Fruit fly (Drosophila melanogaster) whole organism, wandering third instar larva: ENCODE results near the gene CG12123.
A peak's percentile ranks its signal among the peaks of the same experiment; 100 is the strongest.

ENCODE experiments used
- Abd-B ChIP-seq: fragments of >200 bp; optimal IDR thresholded peaks from 2 replicates; lab custom pipeline; 2017; ENCODE audit warnings: missing biosample characterization, missing genetic modification characterization
- CG32264 ChIP-seq: fragments of 200-800 bp; sonication (Bioruptor generic); optimal IDR thresholded peaks from 2 replicates; lab custom pipeline; 2016; ENCODE audit warnings: missing biosample characterization, missing genetic modification characterization
- CG9705 ChIP-seq: fragments of 200-800 bp; sonication (Bioruptor generic); optimal IDR thresholded peaks from 2 replicates; lab custom pipeline; 2018; ENCODE audit warnings: missing biosample characterization, mild to moderate bottlenecking, missing genetic modification characterization
- CrebA ChIP-seq: fragments of 200-800 bp; sonication (Bioruptor generic); optimal IDR thresholded peaks from 2 replicates; lab custom pipeline; 2016; ENCODE audit warnings: missing biosample characterization, mild to moderate bottlenecking, missing genetic modification characterization, borderline replicate concordance
- Dfd ChIP-seq: fragments of >200 bp; optimal IDR thresholded peaks from 2 replicates; lab custom pipeline; 2017; ENCODE audit warnings: missing biosample characterization, missing genetic modification characterization
- Dif ChIP-seq: fragments of 200-275, 200-300 bp; sonication (Bioruptor generic); optimal IDR thresholded peaks from 2 replicates; lab custom pipeline; 2018; ENCODE audit warnings: missing biosample characterization, missing genetic modification characterization; ENCODE audit not compliant: partially characterized antibody
- GATAd ChIP-seq: sonication (Bioruptor generic); optimal IDR thresholded peaks from 2 replicates; lab custom pipeline; 2016; ENCODE audit warnings: missing biosample characterization, missing genetic modification characterization
- HLH106 ChIP-seq: fragments of 200-800 bp; optimal IDR thresholded peaks from 3 replicates; lab custom pipeline; 2019; ENCODE audit warnings: missing biosample characterization, mild to moderate bottlenecking, missing genetic modification characterization, moderate library complexity
- Hnf4 ChIP-seq: fragments of 200-800 bp; sonication (Bioruptor generic); optimal IDR thresholded peaks from 2 replicates; lab custom pipeline; 2016; ENCODE audit warnings: missing biosample characterization, mild to moderate bottlenecking, missing genetic modification characterization
- Hr78 ChIP-seq: fragments of >200 bp; optimal IDR thresholded peaks from 2 replicates; lab custom pipeline; 2017; ENCODE audit warnings: missing biosample characterization, missing genetic modification characterization
- Hr83 ChIP-seq: fragments of 200-300 bp; sonication (Bioruptor generic); optimal IDR thresholded peaks from 2 replicates; lab custom pipeline; 2016; ENCODE audit warnings: missing biosample characterization, mild to moderate bottlenecking, missing genetic modification characterization, moderate library complexity; ENCODE audit not compliant: poor library complexity, severe bottlenecking
- Jra ChIP-seq: sonication (Bioruptor generic); optimal IDR thresholded peaks from 2 replicates; lab custom pipeline; 2016; ENCODE audit warnings: missing biosample characterization, missing genetic modification characterization
- Mio ChIP-seq: sonication (Bioruptor generic); optimal IDR thresholded peaks from 2 replicates; lab custom pipeline; 2016; ENCODE audit warnings: missing biosample characterization, missing genetic modification characterization
- Myc ChIP-seq: fragments of >200 bp; optimal IDR thresholded peaks from 2 replicates; lab custom pipeline; 2017
- N ChIP-seq: fragments of >200 bp; optimal IDR thresholded peaks from 2 replicates; lab custom pipeline; 2018; ENCODE audit warnings: missing biosample characterization, missing external identifiers, missing genetic modification characterization
- OdsH ChIP-seq: fragments of 200-800 bp; sonication (Bioruptor generic); optimal IDR thresholded peaks from 2 replicates; lab custom pipeline; 2016; ENCODE audit warnings: missing biosample characterization, mild to moderate bottlenecking, missing genetic modification characterization
- Rel ChIP-seq, 2 experiments: fragments of 200-800 bp; sonication (Bioruptor generic) in 1 of 2; optimal IDR thresholded peaks; 2 replicates in 1 of 2; 3 replicates in 1 of 2; lab custom pipeline; 2016 to 2019; ENCODE audit warnings: mild to moderate bottlenecking in 2 of 2, missing biosample characterization in 2 of 2, missing genetic modification characterization in 2 of 2, moderate library complexity in 1 of 2
- Sp1 ChIP-seq: fragments of 200-800 bp; sonication (Bioruptor generic); optimal IDR thresholded peaks from 3 replicates; lab custom pipeline; 2019; ENCODE audit warnings: missing biosample characterization, mild to moderate bottlenecking, missing genetic modification characterization, moderate library complexity
- Vsx2 ChIP-seq: fragments of 200-300, 225-300 bp; sonication (Bioruptor generic); optimal IDR thresholded peaks from 2 replicates; lab custom pipeline; 2018; ENCODE audit warnings: missing biosample characterization, missing genetic modification characterization; ENCODE audit not compliant: partially characterized antibody
- br ChIP-seq: fragments of 200-800 bp; sonication (Bioruptor generic); optimal IDR thresholded peaks from 2 replicates; lab custom pipeline; 2016; ENCODE audit warnings: missing biosample characterization, missing genetic modification characterization
- brk ChIP-seq: fragments of 200-800 bp; sonication (Bioruptor generic); optimal IDR thresholded peaks from 2 replicates; lab custom pipeline; 2016; ENCODE audit warnings: missing biosample characterization, mild to moderate bottlenecking, missing genetic modification characterization
- dl ChIP-seq, 2 experiments: fragments of 175-275, 200-275 bp in 1 of 2; fragments of 200-275 bp in 1 of 2; sonication (Bioruptor generic); optimal IDR thresholded peaks; lab custom pipeline; 2018; ENCODE audit warnings: mild to moderate bottlenecking in 2 of 2, missing biosample characterization in 2 of 2, missing genetic modification characterization in 2 of 2, moderate library complexity in 2 of 2; ENCODE audit not compliant: partially characterized antibody in 2 of 2, insufficient read depth in 1 of 2
- dmrt93B ChIP-seq: fragments of 200-800 bp; sonication (Bioruptor generic); optimal IDR thresholded peaks from 2 replicates; lab custom pipeline; 2018; ENCODE audit warnings: missing biosample characterization, mild to moderate bottlenecking, missing genetic modification characterization
- dsf ChIP-seq: sonication (Bioruptor generic); optimal IDR thresholded peaks from 2 replicates; lab custom pipeline; 2016; ENCODE audit warnings: missing biosample characterization, missing genetic modification characterization, borderline replicate concordance
- ey ChIP-seq: fragments of 200-800 bp; sonication (Bioruptor generic); optimal IDR thresholded peaks from 2 replicates; lab custom pipeline; 2016; ENCODE audit warnings: missing biosample characterization, missing genetic modification characterization
- foxo ChIP-seq, 2 experiments: fragments of 200-800 bp; sonication (Bioruptor generic); optimal IDR thresholded peaks; 2 replicates in 1 of 2; 3 replicates in 1 of 2; lab custom pipeline; 2016 to 2017; ENCODE audit warnings: missing biosample characterization in 2 of 2, missing genetic modification characterization in 2 of 2
- fru ChIP-seq: fragments of 200-800 bp; sonication (Bioruptor generic); optimal IDR thresholded peaks from 3 replicates; lab custom pipeline; 2016; ENCODE audit warnings: missing biosample characterization, mild to moderate bottlenecking, missing genetic modification characterization
- h ChIP-seq: fragments of 200-800 bp; sonication (Bioruptor generic); optimal IDR thresholded peaks from 3 replicates; lab custom pipeline; 2016; ENCODE audit warnings: missing biosample characterization, mild to moderate bottlenecking, missing genetic modification characterization
- jim ChIP-seq: fragments of 175-275, 200-325 bp; sonication (Bioruptor generic); optimal IDR thresholded peaks from 2 replicates; lab custom pipeline; 2016; ENCODE audit warnings: missing biosample characterization, mild to moderate bottlenecking, missing genetic modification characterization
- lola ChIP-seq: fragments of >200 bp; optimal IDR thresholded peaks from 2 replicates; lab custom pipeline; 2017; ENCODE audit warnings: missing biosample characterization, missing genetic modification characterization
- pan ChIP-seq: fragments of >200 bp; optimal IDR thresholded peaks from 2 replicates; lab custom pipeline; 2017
- psq ChIP-seq: fragments of 200-800 bp; sonication (Bioruptor generic); optimal IDR thresholded peaks from 3 replicates; lab custom pipeline; 2017; ENCODE audit warnings: missing biosample characterization, mild to moderate bottlenecking, missing genetic modification characterization, moderate library complexity
- rgr ChIP-seq: fragments of 200-800 bp; sonication (Bioruptor generic); optimal IDR thresholded peaks from 3 replicates; lab custom pipeline; 2016; ENCODE audit warnings: missing biosample characterization, mild to moderate bottlenecking, missing genetic modification characterization
- sage ChIP-seq: fragments of 200-800 bp; sonication (Bioruptor generic); optimal IDR thresholded peaks from 2 replicates; lab custom pipeline; 2016; ENCODE audit warnings: missing biosample characterization, mild to moderate bottlenecking, missing genetic modification characterization
- sv ChIP-seq: fragments of 200-800 bp; sonication (Bioruptor generic); optimal IDR thresholded peaks from 3 replicates; lab custom pipeline; 2016; ENCODE audit warnings: missing biosample characterization, missing genetic modification characterization
- tai ChIP-seq: sonication (Bioruptor generic); optimal IDR thresholded peaks from 2 replicates; lab custom pipeline; 2016; ENCODE audit warnings: missing biosample characterization, missing genetic modification characterization
- usp ChIP-seq: fragments of >200 bp; optimal IDR thresholded peaks from 2 replicates; lab custom pipeline; 2017; ENCODE audit warnings: missing biosample characterization, missing genetic modification characterization
- woc ChIP-seq: sonication (Bioruptor generic); optimal IDR thresholded peaks from 2 replicates; lab custom pipeline; 2016; ENCODE audit warnings: missing biosample characterization, mild to moderate bottlenecking, missing genetic modification characterization

CG12123 gene

DNA sequence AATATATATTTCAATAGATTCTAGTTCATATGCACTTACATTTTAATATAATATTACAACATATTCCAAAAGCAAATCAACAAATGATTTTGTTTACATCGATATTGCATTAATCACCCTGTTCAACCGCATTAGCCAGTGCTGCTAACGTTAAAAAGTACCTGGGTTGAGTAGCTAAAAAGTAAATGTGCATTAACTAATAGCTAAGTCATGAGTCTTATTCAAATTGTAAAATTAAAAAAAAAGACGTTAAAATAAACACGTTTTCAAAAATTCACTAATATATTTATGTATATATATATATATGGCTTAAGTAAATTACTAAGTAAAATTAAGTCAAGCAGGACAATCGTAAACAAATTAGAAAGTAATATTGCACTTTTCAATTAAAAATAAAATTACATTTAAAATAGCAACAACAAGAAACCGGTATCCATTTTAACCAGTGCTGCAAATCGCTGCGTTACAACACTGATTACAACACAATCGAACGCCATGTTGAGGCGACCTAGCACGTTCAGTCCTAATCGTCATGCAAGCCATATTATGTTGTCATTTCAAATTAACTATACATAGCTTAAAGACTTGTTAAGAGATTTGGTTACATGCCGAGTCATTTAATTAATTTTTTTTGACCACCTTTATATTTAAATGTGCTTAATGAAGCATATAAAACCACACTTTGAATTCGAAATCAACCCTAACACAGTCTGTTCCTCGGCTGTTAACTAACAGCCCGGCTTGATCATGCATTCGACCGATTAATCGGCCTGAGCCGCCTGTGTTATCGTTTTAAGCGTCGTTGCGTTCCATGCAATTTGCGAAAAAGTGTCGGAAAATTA, 43.8 kb downstream of the CG12123 start, which contains the start of gene CG10555:
Gene CG10555, plus strand, starts transcription at position 764 of the 842 bp plus-strand sequence.
- TF ChIP-seq N (GFP tag; lab: Kevin White, UChicago): no peak
- peak; percentile 29 for TF ChIP-seq GATAd (GFP tag; lab: Kevin White, UChicago)
- TF ChIP-seq Mio (GFP tag; lab: Kevin White, UChicago): no peak
- peak; percentile 84 for TF ChIP-seq Hnf4
- TF ChIP-seq lola (GFP tag; lab: Kevin White, UChicago): no peak
- TF ChIP-seq foxo (GFP tag; optimal IDR thresholded peaks at IDR 0.05; lab: Kevin White, UChicago): peak; percentile 23 to 79
- TF ChIP-seq psq (GFP tag; lab: Kevin White, UChicago): peak; percentile 68
- TF ChIP-seq fru (GFP tag; lab: Kevin White, UChicago): peak; percentile 83
- TF ChIP-seq woc (GFP tag; lab: Kevin White, UChicago): peak; percentile 72
- TF ChIP-seq Sp1 (GFP tag; lab: Kevin White, UChicago): peak; percentile 35
- peak; percentile 83 for TF ChIP-seq CG9705 (GFP tag; lab: Kevin White, UChicago)
- peak; percentile 28 for TF ChIP-seq CG32264 (GFP tag; lab: Kevin White, UChicago)
- no peak for TF ChIP-seq Rel (GFP tag; optimal IDR thresholded peaks at IDR 0.05; lab: Kevin White, UChicago)
- TF ChIP-seq Rel (tag; optimal IDR thresholded peaks at IDR 0.05; lab: Kevin White, UChicago): peak; percentile 25
- TF ChIP-seq br (GFP tag; lab: Kevin White, UChicago): peak; percentile 82
- TF ChIP-seq h (GFP tag; lab: Kevin White, UChicago): peak; percentile 84
- TF ChIP-seq pan (lab: Kevin White, UChicago): no peak
- TF ChIP-seq HLH106: peak; percentile 88
- TF ChIP-seq rgr (GFP tag; lab: Kevin White, UChicago): peak; percentile 81
- no peak for TF ChIP-seq Abd-B
- TF ChIP-seq Myc (lab: Kevin White, UChicago): peak; percentile 23
- TF ChIP-seq dmrt93B (GFP tag; lab: Kevin White, UChicago): peak; percentile 82
- peak; percentile 99 for TF ChIP-seq Dif (GFP tag; lab: Kevin White, UChicago)
- peak; percentile 76 for TF ChIP-seq ey (GFP tag; lab: Kevin White, UChicago)
- TF ChIP-seq Hr78 (GFP tag; lab: Kevin White, UChicago): no peak
- TF ChIP-seq dl (GFP tag; optimal IDR thresholded peaks at IDR 0.05; lab: Kevin White, UChicago; ENCODE audit: insufficient read depth in 1 of 2, partially characterized antibody in 2 of 2): peak; percentile 83 to 94
- TF ChIP-seq brk (GFP tag; lab: Kevin White, UChicago): peak; percentile 45
- peak; percentile 25 for TF ChIP-seq dsf (GFP tag; lab: Kevin White, UChicago)
- TF ChIP-seq tai: no peak
- no peak for TF ChIP-seq CrebA (GFP tag; lab: Kevin White, UChicago)
- no peak for TF ChIP-seq jim (GFP tag; lab: Kevin White, UChicago)
- TF ChIP-seq OdsH (GFP tag; lab: Kevin White, UChicago): peak; percentile 52
- peak; percentile 18 for TF ChIP-seq Hr83
- TF ChIP-seq Dfd (GFP tag; lab: Kevin White, UChicago): no peak
- TF ChIP-seq sv (GFP tag; lab: Kevin White, UChicago): peak; percentile 95
- TF ChIP-seq Jra (GFP tag; lab: Kevin White, UChicago): peak; percentile 76
- no peak for TF ChIP-seq usp (GFP tag; lab: Kevin White, UChicago)
- peak; percentile 7 for TF ChIP-seq sage
- peak; percentile 99 for TF ChIP-seq Vsx2 (GFP tag; lab: Kevin White, UChicago)
- TF ChIP-seq, all 38 proteins: peak for 27

DNA sequence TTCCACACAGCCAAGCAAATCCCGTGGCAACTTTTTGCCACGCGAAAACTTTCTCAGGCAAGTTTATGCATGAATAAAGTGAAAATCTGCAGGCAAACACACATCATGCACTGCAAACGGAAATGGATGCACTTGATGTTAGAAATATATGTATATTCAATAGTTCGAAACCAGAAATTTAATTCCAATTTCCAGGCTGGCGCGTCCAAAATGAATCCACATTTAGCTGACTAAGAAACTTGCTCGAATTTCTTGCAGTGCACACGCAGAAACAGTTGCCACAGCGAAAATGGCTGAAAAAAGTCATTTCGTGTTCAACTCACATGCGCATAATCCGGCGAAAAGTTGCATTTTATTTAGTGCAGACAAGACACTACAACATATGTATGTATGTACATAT, 45.5 kb downstream of the CG12123 start:
- no peak for TF ChIP-seq Jra (GFP tag; lab: Kevin White, UChicago)
